Worm (Caenorhabditis elegans): ENCODE results near the gene F32D8.5.

F32D8.5 gene

ce11 chrV:10921747-10922146 lies 27.1 kb downstream of the F32D8.5 start, which contains the start of gene nas-31:
Gene nas-31, minus strand, starts transcription at chrV:10921847.
- TF ChIP-seq skn-1 (tag; optimal IDR thresholded peaks at IDR 0.05) (no peak), aly-2 (tag; optimal IDR thresholded peaks at IDR 0.05) (no peak), unc-62 (GFP tag; optimal IDR thresholded peaks at IDR 0.05) (no peak), nhr-23 (tag; optimal IDR thresholded peaks at IDR 0.05) (no peak), nhr-28 (tag; optimal IDR thresholded peaks at IDR 0.05) (no peak), tbx-2 (tag; optimal IDR thresholded peaks at IDR 0.05) (no peak)

DNA sequence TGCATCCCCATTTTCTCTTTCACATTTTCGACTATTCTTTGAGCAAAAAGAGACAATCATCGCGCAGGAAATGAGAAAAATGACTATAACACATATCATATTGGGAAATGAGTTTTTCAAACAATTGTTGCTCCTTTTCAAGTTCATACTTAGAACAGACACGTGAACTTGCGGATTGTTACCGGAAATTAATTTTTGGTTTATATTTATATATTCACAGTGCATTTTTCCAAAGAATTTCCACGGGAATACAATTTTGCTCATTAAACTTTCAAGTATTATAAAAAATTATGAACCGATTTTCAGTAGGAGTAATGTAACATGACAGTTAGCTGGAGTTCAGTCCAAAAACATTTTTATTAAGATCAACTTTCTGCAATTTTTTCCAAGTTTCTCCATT lies 28.6 kb downstream of the F32D8.5 start, which contains the start of gene F58B4.7:
Gene F58B4.7 (minus strand): TSS at position 101 of the 400 bp plus-strand sequence.
- TF ChIP-seq lin-39 (tag; optimal IDR thresholded peaks at IDR 0.05) (no peak), hmg-11 (tag; optimal IDR thresholded peaks at IDR 0.05) (no peak), ztf-11 (tag; optimal IDR thresholded peaks at IDR 0.05) (no peak), fkh-10 (GFP tag; optimal IDR thresholded peaks at IDR 0.05) (no peak), pqm-1 (tag; optimal IDR thresholded peaks at IDR 0.05) (no peak), nhr-11 (tag; optimal IDR thresholded peaks at IDR 0.05) (no peak), nhr-237 (tag; optimal IDR thresholded peaks at IDR 0.05) (no peak), nhr-43 (tag; optimal IDR thresholded peaks at IDR 0.05; ENCODE audit: poor library complexity, severe bottlenecking) (no peak), ama-1 (optimal IDR thresholded peaks at IDR 0.05) (no peak), nhr-76 (tag; optimal IDR thresholded peaks at IDR 0.05) (no peak), snpc-4 (tag; optimal IDR thresholded peaks at IDR 0.05) (no peak), egl-5 (tag; optimal IDR thresholded peaks at IDR 0.05) (no peak)

ce11 chrV:10924731-10925130 lies 30.1 kb downstream of the F32D8.5 start, which contains the start of gene F58B4.6:
Gene F58B4.6, plus strand, starts transcription at chrV:10925031.
- no peak for TF ChIP-seq sea-2 (GFP tag; optimal IDR thresholded peaks at IDR 0.05)
- no peak for TF ChIP-seq nhr-28 (tag; optimal IDR thresholded peaks at IDR 0.05)
- no peak for TF ChIP-seq nhr-43 (tag; optimal IDR thresholded peaks at IDR 0.05; ENCODE audit: poor library complexity, severe bottlenecking)
- no peak for TF ChIP-seq ceh-9 (tag; optimal IDR thresholded peaks at IDR 0.05)
- TF ChIP-seq skn-1 (tag; optimal IDR thresholded peaks at IDR 0.05): no peak
- no peak for TF ChIP-seq egl-27 (tag; optimal IDR thresholded peaks at IDR 0.05)
- no peak for TF ChIP-seq ztf-4 (tag; optimal IDR thresholded peaks at IDR 0.05)
- TF ChIP-seq ceh-28 (tag; optimal IDR thresholded peaks at IDR 0.05): no peak
- no peak for TF ChIP-seq fkh-2 (tag; optimal IDR thresholded peaks at IDR 0.05)
- no peak for TF ChIP-seq fos-1 (tag; optimal IDR thresholded peaks at IDR 0.05)
- no peak for TF ChIP-seq egl-5 (tag; optimal IDR thresholded peaks at IDR 0.05)
- no peak for TF ChIP-seq aly-2 (tag; optimal IDR thresholded peaks at IDR 0.05)
- no peak for TF ChIP-seq fkh-10 (GFP tag; optimal IDR thresholded peaks at IDR 0.05)

DNA sequence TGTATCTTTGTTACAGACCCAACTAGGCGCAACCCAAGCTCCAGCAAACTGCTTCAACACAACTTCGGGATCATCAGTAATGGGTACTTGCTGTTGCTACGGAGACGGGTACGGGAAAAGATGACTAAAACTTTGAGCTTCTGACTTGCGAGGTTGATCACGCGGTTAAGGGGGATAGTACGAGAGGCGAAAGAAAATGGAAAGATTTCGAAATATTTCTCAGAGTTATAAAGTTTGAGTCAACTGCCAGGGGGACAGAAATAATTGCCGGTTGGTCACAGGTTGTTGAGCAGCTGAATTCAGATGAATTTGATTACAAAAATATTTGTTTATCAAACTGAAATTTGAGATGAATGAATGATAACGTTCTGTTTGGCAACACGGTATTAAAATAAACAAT lies 31.1 kb downstream of the F32D8.5 start:
- TF ChIP-seq unc-39 (tag; optimal IDR thresholded peaks at IDR 0.05) (no peak), nhr-11 (tag; optimal IDR thresholded peaks at IDR 0.05) (no peak), sea-2 (GFP tag; optimal IDR thresholded peaks at IDR 0.05) (no peak), nhr-43 (tag; optimal IDR thresholded peaks at IDR 0.05; ENCODE audit: poor library complexity, severe bottlenecking) (no peak), eor-1 (tag; optimal IDR thresholded peaks at IDR 0.05) (no peak), daf-12 (tag; optimal IDR thresholded peaks at IDR 0.05) (no peak), lin-15B (tag; optimal IDR thresholded peaks at IDR 0.05) (no peak), ztf-11 (tag; optimal IDR thresholded peaks at IDR 0.05) (no peak), egl-27 (tag; optimal IDR thresholded peaks at IDR 0.05) (no peak), pqm-1 (tag; optimal IDR thresholded peaks at IDR 0.05) (no peak), mdl-1 (tag; optimal IDR thresholded peaks at IDR 0.05) (no peak), elt-1 (tag; optimal IDR thresholded peaks at IDR 0.05) (no peak), fkh-2 (tag; optimal IDR thresholded peaks at IDR 0.05) (no peak)

ce11 chrV:10929511-10929910 lies 34.9 kb downstream of the F32D8.5 start, which contains the start of gene F58B4.3:
Gene F58B4.3, plus strand, starts transcription at chrV:10929811.
- TF ChIP-seq nhr-12 (tag; optimal IDR thresholded peaks at IDR 0.05) (no peak), nhr-25 (tag; optimal IDR thresholded peaks at IDR 0.05) (no peak), fkh-10 (GFP tag; optimal IDR thresholded peaks at IDR 0.05) (no peak), zag-1 (tag; optimal IDR thresholded peaks at IDR 0.05) (no peak)

ce11 chrV:10931189-10931588 lies 36.6 kb downstream of the F32D8.5 start, which contains the start of gene scvp-1:
Gene scvp-1, minus strand, starts transcription at chrV:10931289.
- TF ChIP-seq pha-4 (tag; optimal IDR thresholded peaks at IDR 0.05): no peak
- TF ChIP-seq sea-2 (GFP tag; optimal IDR thresholded peaks at IDR 0.05): no peak
- TF ChIP-seq lsy-12 (tag; optimal IDR thresholded peaks at IDR 0.05): no peak

Measured in whole organism, L3 larva.